Worm (Caenorhabditis elegans) whole organism, L1 larva: ENCODE data around the gene nhr-154.

ENCODE experiments used
- C04F5.9 ChIP-seq: sonication (generic microtip); optimal IDR thresholded peaks from 2 replicates; lab custom pipeline; 2016; ENCODE audit warnings: missing genetic modification characterization, missing compliant biosample characterization
- F16B12.6 ChIP-seq: fragments of 150-350 bp; optimal IDR thresholded peaks from 2 replicates; lab custom pipeline; 2014; ENCODE audit warnings: missing biosample characterization, missing genetic modification characterization
- Y116A8C.19 ChIP-seq: sonication (generic microtip); optimal IDR thresholded peaks from 2 replicates; lab custom pipeline; 2016; ENCODE audit warnings: missing compliant biosample characterization, missing genetic modification characterization, borderline replicate concordance
- aly-2 ChIP-seq: fragments of 150-350 bp; optimal IDR thresholded peaks from 2 replicates; lab custom pipeline; 2014; ENCODE audit warnings: missing biosample characterization, missing genetic modification characterization
- blmp-1 ChIP-seq: fragments of 150-350 bp; optimal IDR thresholded peaks from 2 replicates; lab custom pipeline; 2014; ENCODE audit warnings: missing biosample characterization, missing genetic modification characterization
- ceh-63 ChIP-seq: fragments of 200-800 bp; sonication (Bioruptor generic); optimal IDR thresholded peaks from 2 replicates; lab custom pipeline; 2018; ENCODE audit warnings: mild to moderate bottlenecking, missing genetic modification characterization, missing compliant biosample characterization
- ceh-8 ChIP-seq: fragments of 200-800 bp; sonication (Bioruptor generic); optimal IDR thresholded peaks from 2 replicates; lab custom pipeline; 2018; ENCODE audit warnings: mild to moderate bottlenecking, missing genetic modification characterization, moderate library complexity, missing compliant biosample characterization
- ceh-90 ChIP-seq: sonication (generic microtip); optimal IDR thresholded peaks from 2 replicates; lab custom pipeline; 2016; ENCODE audit warnings: missing genetic modification characterization, missing compliant biosample characterization
- ces-1 ChIP-seq: fragments of 150-350 bp; optimal IDR thresholded peaks from 2 replicates; lab custom pipeline; 2014; ENCODE audit warnings: missing biosample characterization, missing genetic modification reagents, missing genetic modification characterization
- dpl-1 ChIP-seq, 3 experiments: fragments of 150-350 bp in 2 of 3; sonication (generic microtip) in 1 of 3; optimal IDR thresholded peaks; 2 replicates each; lab custom pipeline; 2014 to 2017; ENCODE audit warnings: missing biosample characterization in 3 of 3, missing genetic modification characterization in 3 of 3, missing genetic modification reagents in 3 of 3
- dsc-1 ChIP-seq: sonication (generic microtip); optimal IDR thresholded peaks from 2 replicates; lab custom pipeline; 2016; ENCODE audit warnings: mild to moderate bottlenecking, missing genetic modification characterization, missing compliant biosample characterization
- efl-1 ChIP-seq, 4 experiments: fragments of 150-350 bp; optimal IDR thresholded peaks in 3 of 4; peaks in 1 of 4; 1 replicate in 1 of 4; 2 replicates in 3 of 4; lab custom pipeline; 2014; ENCODE audit warnings: missing biosample characterization in 2 of 4, missing genetic modification characterization in 2 of 4, missing genetic modification reagents in 2 of 4
- egl-27 ChIP-seq, 2 experiments: fragments of 150-350 bp in 1 of 2; sonication (generic microtip); optimal IDR thresholded peaks; 3 replicates each; lab custom pipeline; 2017 to 2018; ENCODE audit warnings: missing biosample characterization in 2 of 2, missing genetic modification characterization in 2 of 2, missing genetic modification reagents in 2 of 2
- elt-2 ChIP-seq: sonication (generic microtip); optimal IDR thresholded peaks from 2 replicates; lab custom pipeline; 2016; ENCODE audit warnings: missing genetic modification characterization, mild to moderate bottlenecking, inconsistent platforms, missing compliant biosample characterization, missing genetic modification reagents
- elt-3 ChIP-seq, 6 experiments: fragments of 150-350 bp in 1 of 6; sonication (generic microtip); optimal IDR thresholded peaks; 2 replicates each; lab custom pipeline; 2017 to 2018; ENCODE audit warnings: missing biosample characterization in 6 of 6, missing genetic modification characterization in 6 of 6, inconsistent platforms in 1 of 6
- fkh-4 ChIP-seq: sonication (generic microtip); optimal IDR thresholded peaks from 2 replicates; lab custom pipeline; 2016; ENCODE audit warnings: missing compliant biosample characterization, missing genetic modification characterization, borderline replicate concordance
- fkh-8 ChIP-seq: sonication (generic microtip); optimal IDR thresholded peaks from 2 replicates; lab custom pipeline; 2016; ENCODE audit warnings: mild to moderate bottlenecking, missing genetic modification characterization, missing compliant biosample characterization
- hlh-17 ChIP-seq: fragments of 200-800 bp; sonication (Bioruptor generic); optimal IDR thresholded peaks from 2 replicates; lab custom pipeline; 2018; ENCODE audit warnings: missing genetic modification characterization, mild to moderate bottlenecking, missing compliant biosample characterization, moderate library complexity, borderline replicate concordance
- hpl-2 ChIP-seq: fragments of 150-350 bp; optimal IDR thresholded peaks from 2 replicates; lab custom pipeline; 2014; ENCODE audit warnings: missing biosample characterization, missing genetic modification reagents, missing genetic modification characterization
- isw-1 ChIP-seq: fragments of 200-800 bp; sonication (Bioruptor generic); IDR thresholded peaks from 2 replicates; pipeline ENCODE4 v1.3.6; 2022; ENCODE audit warnings: missing genetic modification characterization, missing compliant biosample characterization
- lin-14 ChIP-seq: fragments of 200-800 bp; sonication (Bioruptor generic); optimal IDR thresholded peaks from 2 replicates; lab custom pipeline; 2018; ENCODE audit warnings: mild to moderate bottlenecking, missing genetic modification characterization, moderate library complexity, missing compliant biosample characterization
- lin-15B ChIP-seq: fragments of 150-350 bp; sonication (generic microtip); optimal IDR thresholded peaks from 3 replicates; lab custom pipeline; 2014; ENCODE audit warnings: missing biosample characterization, missing genetic modification characterization
- lin-35 ChIP-seq, 2 experiments: fragments of 150-350 bp; optimal IDR thresholded peaks; 2 replicates each; lab custom pipeline; 2014; ENCODE audit warnings: missing biosample characterization in 2 of 2, missing genetic modification characterization in 2 of 2, missing genetic modification reagents in 2 of 2
- lir-3 ChIP-seq: sonication (generic microtip); optimal IDR thresholded peaks from 2 replicates; lab custom pipeline; 2016; ENCODE audit warnings: mild to moderate bottlenecking, missing genetic modification characterization, moderate library complexity, missing compliant biosample characterization; ENCODE audit not compliant: poor library complexity
- lsy-2 ChIP-seq, 2 experiments: fragments of 150-350 bp; optimal IDR thresholded peaks; 2 replicates each; lab custom pipeline; 2014; ENCODE audit warnings: missing biosample characterization in 2 of 2, missing genetic modification characterization in 2 of 2
- mdl-1 ChIP-seq, 2 experiments: fragments of 150-350 bp; optimal IDR thresholded peaks; 2 replicates each; lab custom pipeline; 2014 to 2017; ENCODE audit warnings: missing biosample characterization in 2 of 2, missing genetic modification characterization in 2 of 2, inconsistent platforms in 1 of 2
- mef-2 ChIP-seq: fragments of 150-350 bp; optimal IDR thresholded peaks from 2 replicates; lab custom pipeline; 2014; ENCODE audit warnings: missing biosample characterization, missing genetic modification characterization
- mep-1 ChIP-seq: fragments of 150-350 bp; optimal IDR thresholded peaks from 2 replicates; lab custom pipeline; 2014; ENCODE audit warnings: missing biosample characterization, missing genetic modification characterization
- nhr-19 ChIP-seq: fragments of 200-800 bp; sonication (Bioruptor generic); conservative IDR thresholded peaks from 2 replicates; pipeline ENCODE4 v1.3.6; 2022; ENCODE audit warnings: missing genetic modification characterization, missing compliant biosample characterization
- nhr-20 ChIP-seq: sonication (generic microtip); optimal IDR thresholded peaks from 2 replicates; lab custom pipeline; 2016; ENCODE audit warnings: mild to moderate bottlenecking, missing genetic modification characterization, missing compliant biosample characterization
- nhr-237 ChIP-seq: fragments of 150-350 bp; optimal IDR thresholded peaks from 2 replicates; lab custom pipeline; 2014; ENCODE audit warnings: missing biosample characterization, missing genetic modification characterization
- nhr-71 ChIP-seq: sonication (generic microtip); optimal IDR thresholded peaks from 2 replicates; lab custom pipeline; 2016; ENCODE audit warnings: mild to moderate bottlenecking, missing genetic modification characterization, moderate library complexity, missing compliant biosample characterization
- nhr-76 ChIP-seq: sonication (generic microtip); optimal IDR thresholded peaks from 2 replicates; lab custom pipeline; 2017; ENCODE audit warnings: missing biosample characterization, missing genetic modification characterization
- nhr-85 ChIP-seq: sonication (generic microtip); peaks from one replicate; lab custom pipeline; 2016; ENCODE audit warnings: missing genetic modification characterization, inconsistent platforms, missing compliant biosample characterization
- nhr-90 ChIP-seq: sonication (generic microtip); optimal IDR thresholded peaks from 2 replicates; lab custom pipeline; 2016; ENCODE audit warnings: mild to moderate bottlenecking, missing genetic modification characterization, missing compliant biosample characterization; ENCODE audit not compliant: poor library complexity
- pag-3 ChIP-seq: sonication (generic microtip); optimal IDR thresholded peaks from 2 replicates; lab custom pipeline; 2017; ENCODE audit warnings: missing genetic modification characterization, mild to moderate bottlenecking, missing compliant biosample characterization, antibody characterized with exemption, borderline replicate concordance; ENCODE audit not compliant: insufficient read depth
- pqm-1 ChIP-seq: sonication (generic microtip); optimal IDR thresholded peaks from 3 replicates; lab custom pipeline; 2017; ENCODE audit warnings: missing biosample characterization, missing genetic modification characterization
- rnt-1 ChIP-seq: sonication (generic microtip); optimal IDR thresholded peaks from 2 replicates; lab custom pipeline; 2016; ENCODE audit warnings: mild to moderate bottlenecking, missing genetic modification characterization, moderate library complexity, missing compliant biosample characterization
- skn-1 ChIP-seq: fragments of 150-350 bp; optimal IDR thresholded peaks from 2 replicates; lab custom pipeline; 2014; ENCODE audit warnings: missing biosample characterization, missing genetic modification characterization
- snu-23 ChIP-seq: sonication (generic microtip); optimal IDR thresholded peaks from 2 replicates; lab custom pipeline; 2016; ENCODE audit warnings: missing genetic modification characterization, missing compliant biosample characterization
- sox-4 ChIP-seq: sonication (generic microtip); optimal IDR thresholded peaks from 2 replicates; lab custom pipeline; 2016; ENCODE audit warnings: missing genetic modification characterization, missing compliant biosample characterization
- sptf-1 ChIP-seq: fragments of 150-350 bp; optimal IDR thresholded peaks from 2 replicates; lab custom pipeline; 2014; ENCODE audit warnings: missing biosample characterization, missing genetic modification characterization
- tbx-2 ChIP-seq: sonication (generic microtip); optimal IDR thresholded peaks from 2 replicates; lab custom pipeline; 2016; ENCODE audit warnings: missing genetic modification characterization, missing compliant biosample characterization
- tlp-1 ChIP-seq: fragments of 150-350 bp; optimal IDR thresholded peaks from 2 replicates; lab custom pipeline; 2014; ENCODE audit warnings: missing biosample characterization, missing genetic modification characterization
- unc-130 ChIP-seq: fragments of 150-350 bp; optimal IDR thresholded peaks from 2 replicates; lab custom pipeline; 2017; ENCODE audit warnings: missing biosample characterization, missing genetic modification characterization, inconsistent platforms
- unc-30 ChIP-seq: sonication (generic microtip); optimal IDR thresholded peaks from 2 replicates; lab custom pipeline; 2017; ENCODE audit warnings: missing biosample characterization, missing genetic modification characterization
- unc-62 ChIP-seq: fragments of 150-350 bp; optimal IDR thresholded peaks from 2 replicates; lab custom pipeline; 2014; ENCODE audit warnings: missing biosample characterization, missing genetic modification reagents, missing genetic modification characterization
- unc-86 ChIP-seq: sonication (generic microtip); optimal IDR thresholded peaks from 2 replicates; lab custom pipeline; 2016; ENCODE audit warnings: missing genetic modification characterization, missing compliant biosample characterization
- unc-98 ChIP-seq: fragments of 200-800 bp; sonication (Bioruptor generic); IDR thresholded peaks from 2 replicates; pipeline ENCODE4 v1.3.6; 2022; ENCODE audit warnings: missing genetic modification characterization, missing compliant biosample characterization
- vab-15 ChIP-seq: sonication (generic microtip); optimal IDR thresholded peaks from 2 replicates; lab custom pipeline; 2017; ENCODE audit warnings: missing genotype, mild to moderate bottlenecking, missing genetic modification characterization, missing compliant biosample characterization
- xbp-1 ChIP-seq: sonication (generic microtip); optimal IDR thresholded peaks from 2 replicates; lab custom pipeline; 2016; ENCODE audit warnings: missing genetic modification characterization, missing compliant biosample characterization
- zip-4 ChIP-seq: fragments of 200-800 bp; sonication (Bioruptor generic); optimal IDR thresholded peaks from 2 replicates; lab custom pipeline; 2018; ENCODE audit warnings: mild to moderate bottlenecking, missing genetic modification characterization, moderate library complexity, missing compliant biosample characterization

nhr-154 gene

DNA sequence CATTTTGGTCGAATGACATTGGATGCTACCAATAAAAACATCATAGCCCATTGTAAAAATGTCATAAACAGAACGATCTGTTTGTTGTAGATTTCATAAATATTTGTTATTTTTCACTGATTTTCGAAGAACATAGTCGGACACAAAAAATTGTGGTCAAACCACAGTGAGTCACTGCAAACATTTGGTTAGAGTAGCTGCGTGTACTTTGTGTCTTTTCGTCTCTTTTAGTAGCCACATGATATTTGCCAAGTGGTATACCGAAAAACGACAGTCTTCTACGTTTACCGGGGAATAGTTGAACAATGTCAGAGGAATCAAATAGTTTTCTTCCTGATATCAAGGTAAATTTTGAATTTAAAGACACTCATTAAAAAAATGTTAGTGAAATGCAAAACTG lies 9.3 kb upstream of the nhr-154 start, which contains the start of gene nhr-206:
Gene nhr-206, plus strand, starts transcription at position 248 of the 400 bp plus-strand sequence.
- TF ChIP-seq efl-1 (optimal IDR thresholded peaks at IDR 0.05; lab: Kevin White, UChicago) = no peak
- no peak for TF ChIP-seq efl-1 (GFP tag; optimal IDR thresholded peaks at IDR 0.05 in 1 of 2; lab: Kevin White, UChicago)
- TF ChIP-seq snu-23 (GFP tag; lab: Kevin White, UChicago) = peak; percentile 52
- no peak for TF ChIP-seq unc-98 (GFP tag; lab: Robert Waterston, UW)
- no peak for TF ChIP-seq ceh-63 (GFP tag; lab: Kevin White, UChicago)
- TF ChIP-seq ces-1 (GFP tag; lab: Kevin White, UChicago) = no peak
- TF ChIP-seq nhr-237 = no peak
- TF ChIP-seq vab-15 = no peak
- TF ChIP-seq lin-15B (tag; lab: Kevin White, UChicago) = no peak
- TF ChIP-seq nhr-20 (tag; lab: Kevin White, UChicago) = peak; percentile 70
- no peak for TF ChIP-seq dsc-1
- TF ChIP-seq nhr-85 (tag; lab: Kevin White, UChicago) = peak; percentile 77
- TF ChIP-seq Y116A8C.19 (tag; lab: Kevin White, UChicago) = no peak
- TF ChIP-seq egl-27 (tag; optimal IDR thresholded peaks at IDR 0.05; lab: Kevin White, UChicago) = no peak
- TF ChIP-seq elt-2 (tag; lab: Kevin White, UChicago) = peak; percentile 22
- no peak for TF ChIP-seq rnt-1 (tag; lab: Kevin White, UChicago)
- TF ChIP-seq nhr-19 (GFP tag; lab: Robert Waterston, UW) = peak; percentile 21; the same call in 1 of the 2 replicates
- no peak for TF ChIP-seq isw-1 (GFP tag; lab: Robert Waterston, UW)
- TF ChIP-seq fkh-4 (tag; lab: Kevin White, UChicago) = no peak
- no peak for TF ChIP-seq zip-4
- TF ChIP-seq mdl-1 (tag; optimal IDR thresholded peaks at IDR 0.05; lab: Kevin White, UChicago) = peak in 1 of 2 experiments; percentile 40
- TF ChIP-seq lsy-2 (tag; optimal IDR thresholded peaks at IDR 0.05; lab: Kevin White, UChicago) = peak in 1 of 2 experiments; percentile 11
- TF ChIP-seq C04F5.9 (tag; lab: Kevin White, UChicago) = no peak
- TF ChIP-seq tbx-2 = peak; percentile 9
- no peak for TF ChIP-seq ceh-90 (tag; lab: Kevin White, UChicago)
- no peak for TF ChIP-seq nhr-76 (tag; lab: Kevin White, UChicago)
- peak; percentile 77 for TF ChIP-seq lin-14 (GFP tag; lab: Kevin White, UChicago)
- peak; percentile 17 for TF ChIP-seq lir-3 (tag; lab: Kevin White, UChicago)
- no peak for TF ChIP-seq pqm-1 (tag; lab: Kevin White, UChicago)
- TF ChIP-seq F16B12.6 (tag; lab: Kevin White, UChicago) = no peak
- TF ChIP-seq unc-130 (tag; lab: Kevin White, UChicago) = no peak
- TF ChIP-seq mef-2 (tag; lab: Kevin White, UChicago) = no peak
- TF ChIP-seq nhr-71 (tag; lab: Kevin White, UChicago) = peak; percentile 47
- TF ChIP-seq elt-3 (tag; optimal IDR thresholded peaks at IDR 0.05; lab: Kevin White, UChicago) = peak in 2 of 6 experiments; percentile 13 to 31
- TF ChIP-seq lin-35 (GFP tag; optimal IDR thresholded peaks at IDR 0.05; lab: Kevin White, UChicago) = peak in 1 of 2 experiments; percentile 58
- TF ChIP-seq mep-1 = peak; percentile 18
- TF ChIP-seq nhr-90 (tag; lab: Kevin White, UChicago) = peak; percentile 11
- TF ChIP-seq xbp-1 (tag; lab: Kevin White, UChicago) = no peak
- no peak for TF ChIP-seq dpl-1 (GFP tag; optimal IDR thresholded peaks at IDR 0.05; lab: Kevin White, UChicago)
- no peak for TF ChIP-seq sox-4
- no peak for TF ChIP-seq hpl-2
- no peak for TF ChIP-seq tlp-1 (tag; lab: Kevin White, UChicago)
- no peak for TF ChIP-seq fkh-8 (tag; lab: Kevin White, UChicago)
- TF ChIP-seq hlh-17 (GFP tag; lab: Kevin White, UChicago) = no peak
- no peak for TF ChIP-seq aly-2 (tag; lab: Kevin White, UChicago)
- no peak for TF ChIP-seq unc-86 (tag; lab: Kevin White, UChicago)
- no peak for TF ChIP-seq pag-3 (tag; lab: Kevin White, UChicago)
- TF ChIP-seq sptf-1 (tag; lab: Kevin White, UChicago) = no peak
- peak; percentile 10 for TF ChIP-seq skn-1 (tag; lab: Kevin White, UChicago)
- TF ChIP-seq ceh-8 (GFP tag; lab: Kevin White, UChicago) = no peak
- no peak for TF ChIP-seq unc-30 (tag; lab: Kevin White, UChicago)
- peak; percentile 45 for TF ChIP-seq blmp-1 (tag; lab: Kevin White, UChicago)
- no peak for TF ChIP-seq unc-62 (GFP tag; lab: Kevin White, UChicago)
